Fruit fly (Drosophila melanogaster) whole organism, embryonic: ENCODE data around the gene CG32645.

Experiments
- Atf3 ChIP-seq: fragments of 200-800 bp; sonication (Bioruptor generic); optimal IDR thresholded peaks from 3 replicates; lab custom pipeline; 2016; ENCODE audit warnings: missing biosample characterization, missing genetic modification characterization
- CG10654 ChIP-seq: fragments of 200-800 bp; sonication (Bioruptor generic); optimal IDR thresholded peaks from 2 replicates; lab custom pipeline; 2016; ENCODE audit warnings: missing biosample characterization, missing genetic modification characterization
- CG11093 ChIP-seq: fragments of 200-800 bp; sonication (Bioruptor generic); IDR thresholded peaks from 3 replicates; pipeline ENCODE4 v1.3.6; 2022; ENCODE audit warnings: missing biosample characterization, missing genetic modification characterization
- CG11560 ChIP-seq: fragments of 200-800 bp; sonication (Bioruptor generic); IDR thresholded peaks from 3 replicates; pipeline ENCODE4 v1.3.6; 2022; ENCODE audit warnings: missing biosample characterization, missing genetic modification characterization
- CG12071 ChIP-seq: fragments of 200-800 bp; sonication (Bioruptor generic); optimal IDR thresholded peaks from 3 replicates; lab custom pipeline; 2018; ENCODE audit warnings: missing biosample characterization, mild to moderate bottlenecking, missing genetic modification characterization
- CG12236 ChIP-seq: fragments of 200-800 bp; sonication (Bioruptor generic); optimal IDR thresholded peaks from 2 replicates; lab custom pipeline; 2016; ENCODE audit warnings: missing biosample characterization, missing genetic modification characterization
- CG15696 ChIP-seq: fragments of 200-800 bp; sonication (Bioruptor generic); optimal IDR thresholded peaks from 2 replicates; lab custom pipeline; 2019; ENCODE audit warnings: missing biosample characterization, mild to moderate bottlenecking, missing genetic modification characterization, moderate library complexity
- CG17328 ChIP-seq: fragments of 200-800 bp; sonication (Bioruptor generic); IDR thresholded peaks from 2 replicates; pipeline ENCODE4 v1.3.6; 2022; ENCODE audit warnings: missing biosample characterization, missing genetic modification characterization
- CG17568 ChIP-seq: fragments of 200-800 bp; sonication (Bioruptor generic); optimal IDR thresholded peaks from 2 replicates; lab custom pipeline; 2018; ENCODE audit warnings: missing biosample characterization, mild to moderate bottlenecking, missing genetic modification characterization, moderate library complexity
- CG1792 ChIP-seq: fragments of 200-800 bp; sonication (Bioruptor generic); optimal IDR thresholded peaks from 2 replicates; lab custom pipeline; 2016; ENCODE audit warnings: missing biosample characterization, missing genetic modification characterization
- CG2199 ChIP-seq: fragments of 200-800 bp; sonication (Bioruptor generic); IDR thresholded peaks from 3 replicates; pipeline ENCODE4 v1.3.6; 2022; ENCODE audit warnings: missing biosample characterization, missing genetic modification characterization
- CG2875 ChIP-seq: fragments of 200-800 bp; sonication (Bioruptor generic); optimal IDR thresholded peaks from 2 replicates; lab custom pipeline; 2017; ENCODE audit warnings: missing biosample characterization, mild to moderate bottlenecking, missing genetic modification characterization, missing genetic modification reagents
- CG31224 ChIP-seq: fragments of 200-800 bp; sonication (Bioruptor generic); IDR thresholded peaks from 2 replicates; pipeline ENCODE4 v1.3.6; 2022; ENCODE audit warnings: missing biosample characterization, missing genetic modification characterization
- CG6654 ChIP-seq: fragments of 200-800 bp; sonication (Bioruptor generic); optimal IDR thresholded peaks from 2 replicates; lab custom pipeline; 2017; ENCODE audit warnings: missing biosample characterization, mild to moderate bottlenecking, missing genetic modification characterization
- CG6765 ChIP-seq: fragments of 200-800 bp; sonication (Bioruptor generic); optimal IDR thresholded peaks from 3 replicates; lab custom pipeline; 2017; ENCODE audit warnings: missing biosample characterization, mild to moderate bottlenecking, missing genetic modification characterization
- CG7357 ChIP-seq: fragments of 200-800 bp; sonication (Bioruptor generic); IDR thresholded peaks from 3 replicates; pipeline ENCODE4 v1.3.6; 2022; ENCODE audit warnings: missing biosample characterization, missing genetic modification characterization
- CG8944 ChIP-seq: fragments of 200-800 bp; sonication (Bioruptor generic); optimal IDR thresholded peaks from 3 replicates; lab custom pipeline; 2016; ENCODE audit warnings: missing biosample characterization, missing genetic modification characterization
- CrebB ChIP-seq: fragments of 200-800 bp; sonication (Bioruptor generic); optimal IDR thresholded peaks from 3 replicates; lab custom pipeline; 2018; ENCODE audit warnings: missing biosample characterization, mild to moderate bottlenecking, missing genetic modification characterization
- D19A ChIP-seq: fragments of 200-800 bp; optimal IDR thresholded peaks from 3 replicates; lab custom pipeline; 2019; ENCODE audit warnings: missing biosample characterization, mild to moderate bottlenecking, missing genetic modification characterization, moderate library complexity
- E2f1 ChIP-seq: fragments of 200-800 bp; sonication (Bioruptor generic); IDR thresholded peaks from 2 replicates; pipeline ENCODE4 v1.3.6; 2022; ENCODE audit warnings: missing biosample characterization, missing genetic modification characterization
- Eip74EF ChIP-seq, 2 experiments: fragments of 200-800 bp in 1 of 2; fragments of >200 bp in 1 of 2; sonication (Bioruptor generic) in 1 of 2; optimal IDR thresholded peaks; 2 replicates each; lab custom pipeline; 2017 to 2019; ENCODE audit warnings: missing biosample characterization in 2 of 2, missing genetic modification characterization in 2 of 2, mild to moderate bottlenecking in 1 of 2, moderate library complexity in 1 of 2
- Gug ChIP-seq: fragments of 200-800 bp; sonication (Bioruptor generic); IDR thresholded peaks from 4 replicates; pipeline ENCODE4 v1.3.6; 2022; ENCODE audit warnings: missing biosample characterization, missing genetic modification characterization
- HHEX ChIP-seq: fragments of 200-800 bp; sonication (Bioruptor generic); optimal IDR thresholded peaks from 3 replicates; lab custom pipeline; 2017; ENCODE audit warnings: missing biosample characterization, mild to moderate bottlenecking, missing genetic modification characterization, missing genetic modification reagents
- Jarid2 ChIP-seq: fragments of 200-800 bp; sonication (Bioruptor generic); optimal IDR thresholded peaks from 3 replicates; lab custom pipeline; 2017; ENCODE audit warnings: mild to moderate bottlenecking, missing biosample characterization, missing genetic modification reagents, missing genetic modification characterization
- NK7.1 ChIP-seq: fragments of 200-800 bp; sonication (Bioruptor generic); optimal IDR thresholded peaks from 3 replicates; lab custom pipeline; 2016; ENCODE audit warnings: missing biosample characterization, missing genetic modification characterization
- Sin3A ChIP-seq: fragments of >200 bp; optimal IDR thresholded peaks from 2 replicates; lab custom pipeline; 2018
- Sox102F ChIP-seq: fragments of 200-800 bp; sonication (Bioruptor generic); optimal IDR thresholded peaks from 2 replicates; lab custom pipeline; 2018; ENCODE audit warnings: missing biosample characterization, mild to moderate bottlenecking, missing genetic modification characterization, moderate library complexity
- Taf1 ChIP-seq: fragments of 200-800 bp; sonication (Bioruptor generic); IDR thresholded peaks from 2 replicates; pipeline ENCODE4 v1.3.6; 2022; ENCODE audit warnings: missing biosample characterization, missing genetic modification characterization
- ara ChIP-seq: fragments of 200-800 bp; sonication (Bioruptor generic); IDR thresholded peaks from 2 replicates; pipeline ENCODE4 v1.3.6; 2022; ENCODE audit warnings: missing biosample characterization, missing genetic modification characterization
- az2 ChIP-seq: fragments of 200-800 bp; sonication (Bioruptor generic); optimal IDR thresholded peaks from 3 replicates; lab custom pipeline; 2016; ENCODE audit warnings: missing biosample characterization, missing genetic modification characterization
- bsh ChIP-seq, 2 experiments: fragments of 200-800 bp; sonication (Bioruptor generic); optimal IDR thresholded peaks; 2 replicates each; lab custom pipeline; 2017 to 2018; ENCODE audit warnings: mild to moderate bottlenecking in 2 of 2, missing biosample characterization in 2 of 2, missing genetic modification characterization in 2 of 2, moderate library complexity in 1 of 2
- crp ChIP-seq, 2 experiments: fragments of 200-800 bp; sonication (Bioruptor generic); optimal IDR thresholded peaks; 2 replicates in 1 of 2; 3 replicates in 1 of 2; lab custom pipeline; 2017; ENCODE audit warnings: missing biosample characterization in 2 of 2, missing genetic modification characterization in 2 of 2, mild to moderate bottlenecking in 1 of 2, moderate library complexity in 1 of 2
- fd64A ChIP-seq: fragments of 200-800 bp; sonication (Bioruptor generic); optimal IDR thresholded peaks from 3 replicates; lab custom pipeline; 2018; ENCODE audit warnings: missing biosample characterization, mild to moderate bottlenecking, missing genetic modification characterization
- fd96Cb ChIP-seq: fragments of 200-800 bp; sonication (Bioruptor generic); optimal IDR thresholded peaks from 2 replicates; lab custom pipeline; 2018; ENCODE audit warnings: missing biosample characterization, mild to moderate bottlenecking, missing genetic modification characterization, moderate library complexity
- gem ChIP-seq: fragments of 200-800 bp; sonication (Bioruptor generic); optimal IDR thresholded peaks from 2 replicates; lab custom pipeline; 2019; ENCODE audit warnings: missing biosample characterization, mild to moderate bottlenecking, missing genetic modification characterization, moderate library complexity
- gfzf ChIP-seq: fragments of 200-800 bp; sonication (Bioruptor generic); optimal IDR thresholded peaks from 2 replicates; lab custom pipeline; 2016; ENCODE audit warnings: missing biosample characterization, mild to moderate bottlenecking, missing genetic modification characterization, moderate library complexity
- gro ChIP-seq: fragments of 200-800 bp; sonication (Bioruptor generic); optimal IDR thresholded peaks from 2 replicates; lab custom pipeline; 2016; ENCODE audit warnings: missing biosample characterization, missing genetic modification characterization
- hth ChIP-seq: fragments of >200 bp; optimal IDR thresholded peaks from 2 replicates; lab custom pipeline; 2017; ENCODE audit warnings: inconsistent platforms
- knrl ChIP-seq: fragments of 200-800 bp; sonication (Bioruptor generic); IDR thresholded peaks from 3 replicates; pipeline ENCODE4 v1.3.6; 2022; ENCODE audit warnings: missing biosample characterization, missing genetic modification characterization; ENCODE audit not compliant: partially characterized antibody
- nau ChIP-seq: fragments of 200-800 bp; sonication (Bioruptor generic); optimal IDR thresholded peaks from 3 replicates; lab custom pipeline; 2017; ENCODE audit warnings: missing biosample characterization, mild to moderate bottlenecking, missing genetic modification characterization, missing genetic modification reagents
- onecut ChIP-seq: fragments of 200-800 bp; sonication (Bioruptor generic); IDR thresholded peaks from 2 replicates; pipeline ENCODE4 v1.3.6; 2022; ENCODE audit warnings: missing biosample characterization, missing genetic modification characterization
- pfk ChIP-seq: fragments of 200-800 bp; sonication (Bioruptor generic); optimal IDR thresholded peaks from 2 replicates; lab custom pipeline; 2018; ENCODE audit warnings: missing biosample characterization, mild to moderate bottlenecking, missing genetic modification characterization, moderate library complexity
- phol ChIP-seq: fragments of 200-800 bp; sonication (Bioruptor generic); optimal IDR thresholded peaks from 3 replicates; lab custom pipeline; 2018; ENCODE audit warnings: missing biosample characterization, mild to moderate bottlenecking, missing genetic modification characterization, moderate library complexity
- pita ChIP-seq: fragments of 200-800 bp; sonication (Bioruptor generic); optimal IDR thresholded peaks from 2 replicates; lab custom pipeline; 2017; ENCODE audit warnings: missing biosample characterization, mild to moderate bottlenecking, missing genetic modification characterization
- run ChIP-seq: fragments of 200-800 bp; sonication (Bioruptor generic); optimal IDR thresholded peaks from 3 replicates; lab custom pipeline; 2018; ENCODE audit warnings: missing biosample characterization, mild to moderate bottlenecking, missing genetic modification characterization
- scrt ChIP-seq: fragments of 200-800 bp; sonication (Bioruptor generic); optimal IDR thresholded peaks from 2 replicates; lab custom pipeline; 2018; ENCODE audit warnings: missing biosample characterization, mild to moderate bottlenecking, missing genetic modification characterization, moderate library complexity
- slbo ChIP-seq: fragments of 200-800 bp; sonication (Bioruptor generic); IDR thresholded peaks from 2 replicates; pipeline ENCODE4 v1.3.6; 2022; ENCODE audit warnings: missing biosample characterization, missing genetic modification characterization
- stwl ChIP-seq: fragments of 200-800 bp; sonication (Bioruptor generic); optimal IDR thresholded peaks from 3 replicates; lab custom pipeline; 2018; ENCODE audit warnings: missing biosample characterization, mild to moderate bottlenecking, missing genetic modification characterization, moderate library complexity
- z ChIP-seq: fragments of 200-800 bp; sonication (Bioruptor generic); IDR thresholded peaks from 3 replicates; pipeline ENCODE4 v1.3.6; 2022; ENCODE audit warnings: missing biosample characterization, missing genetic modification characterization

Gene CG32645

DNA sequence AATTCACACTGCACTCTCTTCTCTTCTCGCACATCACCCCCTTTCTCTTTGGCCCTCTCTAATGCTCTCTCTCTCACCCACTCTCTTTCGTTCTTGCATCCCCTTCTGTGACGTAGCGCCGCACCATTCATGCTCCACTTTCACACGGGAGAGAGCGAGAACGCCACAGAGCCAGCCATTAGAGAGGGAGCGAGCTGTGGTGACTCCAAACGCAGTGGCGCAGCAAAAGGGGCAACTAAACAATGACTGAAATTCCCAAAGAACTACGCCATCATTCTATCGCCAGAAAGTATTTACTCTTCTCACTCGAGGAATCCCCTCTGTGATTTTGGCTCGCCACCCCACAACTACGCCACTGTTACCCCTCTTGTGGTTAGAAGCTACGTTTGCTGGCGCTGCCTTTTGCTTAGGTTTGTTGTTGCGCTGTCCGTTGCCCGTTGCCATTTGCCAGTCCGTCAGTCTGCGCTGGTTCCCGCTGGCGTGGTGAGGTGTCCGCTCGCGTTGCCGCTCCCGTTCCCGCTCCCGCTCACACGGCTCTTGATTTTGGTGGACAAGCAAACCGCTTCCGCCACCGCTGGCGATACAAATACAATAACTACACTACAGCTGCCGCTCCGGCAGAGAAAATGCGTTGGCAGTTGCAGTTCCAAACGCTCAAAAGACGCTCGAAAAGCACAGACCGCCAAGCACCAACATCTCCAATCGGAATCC, 7.8 kb upstream of the CG32645 start (continued):
- TF ChIP-seq onecut (GFP tag; lab: Robert Waterston, UW), result peak; percentile 98
- TF ChIP-seq NK7.1 (GFP tag; lab: Kevin White, UChicago), result peak; percentile 98
- TF ChIP-seq Sox102F (GFP tag; lab: Kevin White, UChicago), result peak; percentile 98
- peak; percentile 100 for TF ChIP-seq slbo (GFP tag; lab: Robert Waterston, UW)
- TF ChIP-seq Atf3 (GFP tag; lab: Kevin White, UChicago), result peak; percentile 99
- peak; percentile 98 for TF ChIP-seq CG12236 (GFP tag; lab: Kevin White, UChicago)
- TF ChIP-seq Taf1 (GFP tag; lab: Robert Waterston, UW), result peak; percentile 99
- peak; percentile 94 for TF ChIP-seq CG11560 (tag; lab: Robert Waterston, UW)
- TF ChIP-seq CG15696, result peak; percentile 96
- TF ChIP-seq CG6654 (GFP tag; lab: Kevin White, UChicago), result peak; percentile 90
- TF ChIP-seq stwl (tag; lab: Kevin White, UChicago), result peak; percentile 6
- no peak for TF ChIP-seq pita
- TF ChIP-seq knrl (GFP tag; lab: Robert Waterston, UW), result peak; percentile 48; the same call in 1 of the 3 replicates
- peak; percentile 100 for TF ChIP-seq Gug (GFP tag; lab: Robert Waterston, UW)
- peak; percentile 68 for TF ChIP-seq pfk (GFP tag; lab: Kevin White, UChicago)
- TF ChIP-seq CG2199 (GFP tag; lab: Robert Waterston, UW), result peak; percentile 99
- TF ChIP-seq CG11093, result peak; percentile 99
- TF ChIP-seq ara (GFP tag; lab: Robert Waterston, UW), result peak; percentile 99
- TF ChIP-seq E2f1 (GFP tag; lab: Robert Waterston, UW), result peak; percentile 99
- peak; percentile 99 for TF ChIP-seq CG17328
- peak; percentile 35 for TF ChIP-seq gfzf (GFP tag; lab: Kevin White, UChicago)
- TF ChIP-seq scrt (GFP tag; lab: Kevin White, UChicago), result peak; percentile 97
- peak; percentile 93 for TF ChIP-seq Jarid2 (GFP tag; lab: Kevin White, UChicago)
- TF ChIP-seq crp (GFP tag; optimal IDR thresholded peaks at IDR 0.05; lab: Kevin White, UChicago), result peak in 1 of 2 experiments; percentile 74
- TF ChIP-seq CG10654 (GFP tag; lab: Kevin White, UChicago), result peak; percentile 99
- peak; percentile 99 for TF ChIP-seq HHEX (GFP tag; lab: Kevin White, UChicago)
- TF ChIP-seq CG1792, result peak; percentile 99
- peak; percentile 99 for TF ChIP-seq az2
- peak; percentile 99 for TF ChIP-seq gem (tag; lab: Kevin White, UChicago)
- TF ChIP-seq Eip74EF (GFP tag; optimal IDR thresholded peaks at IDR 0.05; lab: Kevin White, UChicago), result peak in 1 of 2 experiments; percentile 95
- peak; percentile 99 for TF ChIP-seq CG12071 (GFP tag; lab: Kevin White, UChicago)
- TF ChIP-seq Sin3A (lab: Kevin White, UChicago), result no peak
- TF ChIP-seq CG7357 (GFP tag; lab: Robert Waterston, UW), result peak; percentile 95
- TF ChIP-seq D19A (tag; lab: Kevin White, UChicago), result peak; percentile 95
- peak; percentile 84 for TF ChIP-seq z
- TF ChIP-seq CG6765, result peak; percentile 97
- peak; percentile 99 for TF ChIP-seq run
- TF ChIP-seq phol (tag; lab: Kevin White, UChicago), result peak; percentile 95
- TF ChIP-seq nau (GFP tag; lab: Kevin White, UChicago), result peak; percentile 98
- peak; percentile 97 to 98 for TF ChIP-seq bsh (GFP tag; optimal IDR thresholded peaks at IDR 0.05; lab: Kevin White, UChicago)
- TF ChIP-seq CG2875 (GFP tag; lab: Kevin White, UChicago), result peak; percentile 97
- TF ChIP-seq gro, result peak; percentile 99
- peak; percentile 99 for TF ChIP-seq CG8944 (GFP tag; lab: Kevin White, UChicago)
- TF ChIP-seq CG31224 (GFP tag; lab: Robert Waterston, UW), result peak; percentile 97
- peak; percentile 97 for TF ChIP-seq fd96Cb (tag; lab: Kevin White, UChicago)
- peak; percentile 96 for TF ChIP-seq CG17568
- TF ChIP-seq CrebB (tag; lab: Kevin White, UChicago), result peak; percentile 98
- peak; percentile 95 for TF ChIP-seq fd64A (GFP tag; lab: Kevin White, UChicago)
- TF ChIP-seq hth, result no peak
